Worm (Caenorhabditis elegans) whole organism, late embryonic: ENCODE results near the gene srd-74.

Experiments
- C38D4.7 ChIP-seq: fragments of 200-800 bp; sonication (Bioruptor generic); optimal IDR thresholded peaks from 2 replicates; lab custom pipeline; 2018; ENCODE audit warnings: mild to moderate bottlenecking, missing genetic modification characterization, moderate library complexity, missing compliant biosample characterization
- K02D7.2 ChIP-seq: sonication (generic microtip); optimal IDR thresholded peaks from 2 replicates; lab custom pipeline; 2017; ENCODE audit warnings: mild to moderate bottlenecking, missing genetic modification characterization, missing compliant biosample characterization
- K09A11.1 ChIP-seq: sonication (generic microtip); optimal IDR thresholded peaks from 2 replicates; lab custom pipeline; 2017; ENCODE audit warnings: antibody characterized with exemption, mild to moderate bottlenecking, missing genetic modification characterization, missing compliant biosample characterization; ENCODE audit not compliant: insufficient read depth
- ahr-1 ChIP-seq: sonication (generic microtip); optimal IDR thresholded peaks from 2 replicates; lab custom pipeline; 2016; ENCODE audit warnings: missing genetic modification characterization, missing compliant biosample characterization
- ama-1 ChIP-seq: fragments of 150-350 bp; optimal IDR thresholded peaks from 2 replicates; lab custom pipeline; 2014
- ceh-24 ChIP-seq: sonication (generic microtip); optimal IDR thresholded peaks from 2 replicates; lab custom pipeline; 2016; ENCODE audit warnings: mild to moderate bottlenecking, missing genetic modification characterization, missing compliant biosample characterization
- ceh-30 ChIP-seq: fragments of 150-350 bp; optimal IDR thresholded peaks from 2 replicates; lab custom pipeline; 2014; ENCODE audit warnings: missing biosample characterization, missing genetic modification characterization
- ceh-31 ChIP-seq: sonication (generic microtip); optimal IDR thresholded peaks from 2 replicates; lab custom pipeline; 2016; ENCODE audit warnings: missing genetic modification characterization, missing compliant biosample characterization
- ceh-34 ChIP-seq: sonication (generic microtip); optimal IDR thresholded peaks from 2 replicates; lab custom pipeline; 2016; ENCODE audit warnings: mild to moderate bottlenecking, missing genetic modification characterization, missing compliant biosample characterization
- ceh-45 ChIP-seq: fragments of 200-800 bp; sonication (Bioruptor generic); IDR thresholded peaks from 2 replicates; pipeline ENCODE4 v1.3.6; 2022; ENCODE audit warnings: missing genetic modification reagents, missing genetic modification characterization, missing compliant biosample characterization
- ceh-48 ChIP-seq: sonication (generic microtip); optimal IDR thresholded peaks from 2 replicates; lab custom pipeline; 2016; ENCODE audit warnings: missing genetic modification characterization, inconsistent platforms, missing compliant biosample characterization
- ceh-6 ChIP-seq: fragments of 200-800 bp; sonication (Bioruptor generic); optimal IDR thresholded peaks from 2 replicates; lab custom pipeline; 2018; ENCODE audit warnings: mild to moderate bottlenecking, missing genetic modification characterization, missing compliant biosample characterization
- dve-1 ChIP-seq: sonication (generic microtip); optimal IDR thresholded peaks from 2 replicates; lab custom pipeline; 2017; ENCODE audit warnings: antibody characterized with exemption, mild to moderate bottlenecking, missing genetic modification characterization, missing compliant biosample characterization
- eyg-1 ChIP-seq: sonication (generic microtip); optimal IDR thresholded peaks from 2 replicates; lab custom pipeline; 2016; ENCODE audit warnings: missing genotype, missing genetic modification characterization, missing compliant biosample characterization
- fax-1 ChIP-seq: sonication (generic microtip); optimal IDR thresholded peaks from 2 replicates; lab custom pipeline; 2016; ENCODE audit warnings: missing genotype, missing genetic modification characterization, missing compliant biosample characterization
- fkh-10 ChIP-seq: fragments of 150-350 bp; optimal IDR thresholded peaks from 2 replicates; lab custom pipeline; 2014; ENCODE audit warnings: missing biosample characterization, missing genetic modification reagents, missing genetic modification characterization
- fkh-6 ChIP-seq: sonication (generic microtip); optimal IDR thresholded peaks from 2 replicates; lab custom pipeline; 2016; ENCODE audit warnings: missing genetic modification characterization, missing compliant biosample characterization
- hlh-6 ChIP-seq: sonication (generic microtip); optimal IDR thresholded peaks from 2 replicates; lab custom pipeline; 2016; ENCODE audit warnings: missing genotype, missing genetic modification characterization, missing compliant biosample characterization
- lim-6 ChIP-seq: sonication (generic microtip); optimal IDR thresholded peaks from 2 replicates; lab custom pipeline; 2016; ENCODE audit warnings: missing genetic modification characterization, missing compliant biosample characterization
- lin-11 ChIP-seq: fragments of 200-800 bp; sonication (Bioruptor generic); optimal IDR thresholded peaks from 2 replicates; lab custom pipeline; 2018; ENCODE audit warnings: mild to moderate bottlenecking, missing genetic modification characterization, missing compliant biosample characterization
- nfya-1 ChIP-seq: sonication (generic microtip); optimal IDR thresholded peaks from 2 replicates; lab custom pipeline; 2017; ENCODE audit warnings: missing genetic modification characterization, mild to moderate bottlenecking, missing compliant biosample characterization, antibody characterized with exemption, moderate library complexity
- nhr-11 ChIP-seq: fragments of 150-350 bp; optimal IDR thresholded peaks from 2 replicates; lab custom pipeline; 2014; ENCODE audit warnings: missing biosample characterization, missing genetic modification characterization
- npax-4 ChIP-seq: sonication (generic microtip); optimal IDR thresholded peaks from 2 replicates; lab custom pipeline; 2016; ENCODE audit warnings: missing genetic modification characterization, missing compliant biosample characterization
- pat-9 ChIP-seq: fragments of 200-800 bp; sonication (Bioruptor generic); optimal IDR thresholded peaks from 2 replicates; lab custom pipeline; 2018; ENCODE audit warnings: mild to moderate bottlenecking, missing genetic modification characterization, moderate library complexity, missing compliant biosample characterization
- pax-1 ChIP-seq: fragments of 150-350 bp; optimal IDR thresholded peaks from 2 replicates; lab custom pipeline; 2014; ENCODE audit warnings: missing biosample characterization, missing genetic modification characterization
- pros-1 ChIP-seq: fragments of 150-350 bp; optimal IDR thresholded peaks from 2 replicates; lab custom pipeline; 2014; ENCODE audit warnings: missing biosample characterization, missing genetic modification reagents, missing genetic modification characterization
- ref-2 ChIP-seq: sonication (generic microtip); optimal IDR thresholded peaks from 2 replicates; lab custom pipeline; 2016; ENCODE audit warnings: missing genetic modification characterization, missing compliant biosample characterization
- sox-2 ChIP-seq: fragments of 200-800 bp; sonication (Bioruptor generic); IDR thresholded peaks from 2 replicates; pipeline ENCODE4 v1.3.6; 2022; ENCODE audit warnings: missing genetic modification reagents, missing genetic modification characterization, missing compliant biosample characterization
- sox-4 ChIP-seq: sonication (generic microtip); optimal IDR thresholded peaks from 2 replicates; lab custom pipeline; 2017; ENCODE audit warnings: mild to moderate bottlenecking, missing genetic modification characterization, inconsistent platforms, missing compliant biosample characterization
- syd-9 ChIP-seq: sonication (generic microtip); optimal IDR thresholded peaks from 2 replicates; lab custom pipeline; 2016; ENCODE audit warnings: mild to moderate bottlenecking, missing genetic modification characterization, moderate library complexity, missing compliant biosample characterization
- tbx-2 ChIP-seq: sonication (generic microtip); optimal IDR thresholded peaks from 2 replicates; lab custom pipeline; 2016; ENCODE audit warnings: missing genetic modification characterization, missing compliant biosample characterization
- ttx-3 ChIP-seq: sonication (generic microtip); optimal IDR thresholded peaks from 2 replicates; lab custom pipeline; 2016; ENCODE audit warnings: missing genetic modification reagents, missing genetic modification characterization, missing compliant biosample characterization
- unc-42 ChIP-seq: sonication (generic microtip); optimal IDR thresholded peaks from 2 replicates; lab custom pipeline; 2016; ENCODE audit warnings: missing genotype, missing genetic modification characterization, missing compliant biosample characterization
- unc-55 ChIP-seq: sonication (generic microtip); optimal IDR thresholded peaks from 2 replicates; lab custom pipeline; 2017; ENCODE audit warnings: missing biosample characterization, missing genetic modification reagents, missing genetic modification characterization
- ztf-16 ChIP-seq: sonication (generic microtip); optimal IDR thresholded peaks from 2 replicates; lab custom pipeline; 2017; ENCODE audit warnings: missing genetic modification characterization, missing compliant biosample characterization

Gene srd-74

ce11 chrIII:11810447-11810846 is 28.5 kb downstream of the srd-74 start, which contains the start of gene C18D11.6:
TSS of gene C18D11.6 (plus strand) at chrIII:11810556.
- TF ChIP-seq eyg-1 (tag; lab: Kevin White, UChicago) (no peak), fkh-10 (GFP tag; lab: Kevin White, UChicago) (no peak), ceh-45 (no peak), ceh-48 (no peak)

DNA sequence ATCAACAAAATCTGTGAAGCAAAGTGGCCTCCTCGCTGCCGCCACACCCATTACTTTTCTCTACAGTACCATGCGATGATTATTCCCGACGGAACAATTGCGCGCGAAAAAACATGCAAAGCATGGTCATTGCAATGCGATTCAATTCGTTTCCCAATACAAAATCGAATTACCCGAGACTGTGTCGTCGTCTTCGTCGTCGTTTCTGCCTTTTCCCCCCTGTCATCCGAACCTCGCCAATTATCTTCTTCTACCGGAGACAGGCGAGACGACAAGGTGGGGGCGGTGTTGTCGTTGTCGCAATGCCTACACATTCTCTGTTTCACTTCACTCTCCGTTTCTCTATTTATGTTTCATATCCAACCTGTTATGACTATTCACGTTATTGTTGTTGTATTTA is 29.9 kb downstream of the srd-74 start:
- TF ChIP-seq ref-2 (tag; lab: Kevin White, UChicago): peak; percentile 30
- TF ChIP-seq ceh-31: peak; percentile 63
- TF ChIP-seq syd-9 (tag; lab: Kevin White, UChicago): no peak
- TF ChIP-seq tbx-2: no peak
- peak; percentile 9 for TF ChIP-seq hlh-6 (tag; lab: Kevin White, UChicago)

DNA sequence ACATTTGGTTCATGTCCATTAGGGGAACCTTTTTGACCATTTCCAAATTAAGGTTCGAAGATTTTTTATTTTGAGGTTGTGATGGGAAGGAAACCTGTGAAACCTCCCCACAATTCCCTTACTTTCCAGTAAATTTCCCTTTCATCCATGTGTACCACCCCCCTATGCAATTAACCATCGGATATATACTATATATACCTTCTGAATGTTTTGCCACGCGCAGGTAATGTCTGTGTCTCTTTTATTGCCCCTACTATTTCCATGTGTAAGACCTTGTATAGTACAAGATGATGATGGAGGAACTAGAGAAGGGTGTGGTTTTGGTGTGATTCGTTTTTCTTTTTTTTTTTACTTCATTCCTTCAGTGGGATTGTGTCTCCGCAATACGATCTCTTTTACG is 32.8 kb downstream of the srd-74 start:
- no peak for TF ChIP-seq nfya-1
- TF ChIP-seq lim-6: no peak
- TF ChIP-seq npax-4 (tag; lab: Kevin White, UChicago): no peak
- TF ChIP-seq K02D7.2 (tag; lab: Kevin White, UChicago): peak; percentile 12
- TF ChIP-seq ceh-6 (GFP tag; lab: Kevin White, UChicago): no peak
- no peak for TF ChIP-seq nhr-11
- no peak for TF ChIP-seq ceh-45

- TF ChIP-seq pax-1 (tag; lab: Kevin White, UChicago) (no peak), lin-11 (tag; lab: Kevin White, UChicago) (no peak), C38D4.7 (no peak), sox-4 (tag; lab: Kevin White, UChicago) (no peak), ceh-24 (tag; lab: Kevin White, UChicago) (no peak)
Observed at ce11 chrIII:11816523-11817003, 34.7 kb downstream of the srd-74 start, which contains the start of gene C18D11.1. TSS of gene C18D11.1 (plus strand) at chrIII:11816573.

DNA sequence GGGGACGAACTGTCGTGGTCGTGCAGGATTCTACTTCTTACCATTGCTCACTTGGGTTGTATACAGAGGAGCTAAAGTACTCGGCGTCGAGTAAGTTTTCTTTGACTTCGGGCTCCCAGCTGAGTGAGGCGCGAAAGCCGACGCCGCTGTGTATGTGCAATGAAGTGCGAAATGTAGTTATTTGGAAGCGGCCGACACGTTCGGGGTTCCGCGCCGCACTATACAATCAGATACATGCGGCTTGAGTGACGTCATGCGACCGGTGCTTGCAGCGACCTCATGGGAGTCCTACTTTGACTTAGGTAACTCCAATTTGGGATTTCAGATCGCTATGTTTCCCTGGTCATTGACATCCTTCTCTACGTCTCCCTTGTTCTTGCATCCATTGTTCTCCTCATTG is 36.0 kb downstream of the srd-74 start:
- no peak for TF ChIP-seq dve-1 (tag; lab: Kevin White, UChicago)
- no peak for TF ChIP-seq unc-42 (tag; lab: Kevin White, UChicago)
- no peak for TF ChIP-seq fax-1 (tag; lab: Kevin White, UChicago)
- no peak for TF ChIP-seq K09A11.1
- TF ChIP-seq fkh-6 (tag; lab: Kevin White, UChicago): no peak
- no peak for TF ChIP-seq ceh-30 (tag; lab: Kevin White, UChicago)
- no peak for TF ChIP-seq ceh-6 (GFP tag; lab: Kevin White, UChicago)
- no peak for TF ChIP-seq sox-2 (GFP tag; lab: Robert Waterston, UW)
- TF ChIP-seq ceh-34 (tag; lab: Kevin White, UChicago): no peak
- no peak for TF ChIP-seq nfya-1
- no peak for TF ChIP-seq pat-9 (tag; lab: Kevin White, UChicago)
- TF ChIP-seq ama-1 (lab: Kevin White, UChicago): no peak
- TF ChIP-seq ceh-48: no peak
- TF ChIP-seq ahr-1 (tag; lab: Kevin White, UChicago): no peak
- TF ChIP-seq syd-9 (tag; lab: Kevin White, UChicago): no peak
- TF ChIP-seq unc-55 (GFP tag; lab: Kevin White, UChicago): no peak
- TF ChIP-seq pros-1 (tag; lab: Kevin White, UChicago): no peak
- no peak for TF ChIP-seq hlh-6 (tag; lab: Kevin White, UChicago)
- no peak for TF ChIP-seq ttx-3 (tag; lab: Kevin White, UChicago)
- TF ChIP-seq ztf-16 (tag; lab: Kevin White, UChicago): no peak
